Fruit fly (Drosophila melanogaster) whole organism, embryonic: ENCODE measurements around the gene RpS3.

ENCODE experiments used
- B-H1 ChIP-seq: fragments of 200-800 bp; sonication (Bioruptor generic); IDR thresholded peaks from 3 replicates; pipeline ENCODE4 v1.3.6; 2022; ENCODE audit warnings: missing biosample characterization, missing genetic modification characterization
- B-H2 ChIP-seq: fragments of 200-800 bp; sonication (Bioruptor generic); optimal IDR thresholded peaks from 2 replicates; lab custom pipeline; 2018; ENCODE audit warnings: missing biosample characterization, mild to moderate bottlenecking, missing genetic modification characterization
- CG10147 ChIP-seq: fragments of 200-800 bp; sonication (Bioruptor generic); optimal IDR thresholded peaks from 2 replicates; lab custom pipeline; 2019; ENCODE audit warnings: missing biosample characterization, mild to moderate bottlenecking, missing genetic modification characterization, moderate library complexity
- CG10462 ChIP-seq: fragments of 200-800 bp; sonication (Bioruptor generic); optimal IDR thresholded peaks from 2 replicates; lab custom pipeline; 2016; ENCODE audit warnings: missing biosample characterization, missing genetic modification characterization
- CG11093 ChIP-seq: fragments of 200-800 bp; sonication (Bioruptor generic); IDR thresholded peaks from 3 replicates; pipeline ENCODE4 v1.3.6; 2022; ENCODE audit warnings: missing biosample characterization, missing genetic modification characterization
- CG11247 ChIP-seq: fragments of 200-800 bp; sonication (Bioruptor generic); IDR thresholded peaks from 2 replicates; pipeline ENCODE4 v1.3.6; 2022; ENCODE audit warnings: missing biosample characterization, missing genetic modification characterization
- CG12236 ChIP-seq: fragments of 200-800 bp; sonication (Bioruptor generic); optimal IDR thresholded peaks from 2 replicates; lab custom pipeline; 2016; ENCODE audit warnings: missing biosample characterization, missing genetic modification characterization
- CG13296 ChIP-seq: fragments of 200-800 bp; sonication (Bioruptor generic); optimal IDR thresholded peaks from 3 replicates; lab custom pipeline; 2018; ENCODE audit warnings: missing biosample characterization, mild to moderate bottlenecking, missing genetic modification characterization
- CG14667 ChIP-seq: fragments of 200-800 bp; sonication (Bioruptor generic); IDR thresholded peaks from 2 replicates; pipeline ENCODE4 v1.3.6; 2022; ENCODE audit warnings: missing biosample characterization, missing genetic modification characterization
- CG14965 ChIP-seq: fragments of 200-800 bp; sonication (Bioruptor generic); optimal IDR thresholded peaks from 2 replicates; lab custom pipeline; 2016; ENCODE audit warnings: missing biosample characterization, missing genetic modification characterization, borderline replicate concordance
- CG15514 ChIP-seq: fragments of 200-800 bp; sonication (Bioruptor generic); optimal IDR thresholded peaks from 3 replicates; lab custom pipeline; 2017; ENCODE audit warnings: missing biosample characterization, missing genetic modification characterization, mild to moderate bottlenecking, moderate library complexity, missing genetic modification reagents
- CG15601 ChIP-seq: fragments of 200-800 bp; sonication (Bioruptor generic); optimal IDR thresholded peaks from 3 replicates; lab custom pipeline; 2019; ENCODE audit warnings: missing biosample characterization, mild to moderate bottlenecking, missing genetic modification characterization, moderate library complexity
- CG15696 ChIP-seq: fragments of 200-800 bp; sonication (Bioruptor generic); optimal IDR thresholded peaks from 2 replicates; lab custom pipeline; 2019; ENCODE audit warnings: missing biosample characterization, mild to moderate bottlenecking, missing genetic modification characterization, moderate library complexity
- CG1603 ChIP-seq: fragments of 200-800 bp; sonication (Bioruptor generic); optimal IDR thresholded peaks from 2 replicates; lab custom pipeline; 2019; ENCODE audit warnings: missing biosample characterization, mild to moderate bottlenecking, missing genetic modification characterization, moderate library complexity
- CG1647 ChIP-seq: fragments of 200-800 bp; sonication (Bioruptor generic); optimal IDR thresholded peaks from 3 replicates; lab custom pipeline; 2016; ENCODE audit warnings: missing biosample characterization, missing genetic modification characterization
- CG17359 ChIP-seq: fragments of 200-800 bp; sonication (Bioruptor generic); optimal IDR thresholded peaks from 3 replicates; lab custom pipeline; 2018; ENCODE audit warnings: missing biosample characterization, mild to moderate bottlenecking, missing genetic modification characterization, moderate library complexity
- CG17829 ChIP-seq: fragments of 200-800 bp; optimal IDR thresholded peaks from 2 replicates; lab custom pipeline; 2019; ENCODE audit warnings: missing biosample characterization, mild to moderate bottlenecking, missing genetic modification characterization, moderate library complexity
- CG30403 ChIP-seq: fragments of 200-800 bp; sonication (Bioruptor generic); optimal IDR thresholded peaks from 3 replicates; lab custom pipeline; 2016; ENCODE audit warnings: missing biosample characterization, missing genetic modification characterization
- CG32532 ChIP-seq: fragments of 200-800 bp; sonication (Bioruptor generic); IDR thresholded peaks from 2 replicates; pipeline ENCODE4 v1.3.6; 2022; ENCODE audit warnings: missing biosample characterization, missing genetic modification characterization
- CG3838 ChIP-seq: fragments of 200-800 bp; sonication (Bioruptor generic); optimal IDR thresholded peaks from 3 replicates; lab custom pipeline; 2016; ENCODE audit warnings: missing biosample characterization, missing genetic modification characterization
- CG6272 ChIP-seq: fragments of 200-800 bp; sonication (Bioruptor generic); IDR thresholded peaks from 2 replicates; pipeline ENCODE4 v1.3.6; 2022; ENCODE audit warnings: missing biosample characterization, missing genetic modification characterization
- CG7271 ChIP-seq: fragments of 200-800 bp; sonication (Bioruptor generic); optimal IDR thresholded peaks from 2 replicates; lab custom pipeline; 2018; ENCODE audit warnings: missing biosample characterization, mild to moderate bottlenecking, missing genetic modification characterization, moderate library complexity
- CG8944 ChIP-seq: fragments of 200-800 bp; sonication (Bioruptor generic); optimal IDR thresholded peaks from 3 replicates; lab custom pipeline; 2016; ENCODE audit warnings: missing biosample characterization, missing genetic modification characterization
- Dek ChIP-seq: fragments of 200-800 bp; sonication (Bioruptor generic); optimal IDR thresholded peaks from 3 replicates; lab custom pipeline; 2019; ENCODE audit warnings: missing biosample characterization, mild to moderate bottlenecking, missing genetic modification characterization, moderate library complexity
- Doc2 ChIP-seq: fragments of 200-800 bp; sonication (Bioruptor generic); IDR thresholded peaks from 2 replicates; pipeline ENCODE4 v1.3.6; 2022; ENCODE audit warnings: missing biosample characterization, missing genetic modification characterization
- Drgx ChIP-seq: fragments of 200-800 bp; sonication (Bioruptor generic); IDR thresholded peaks from 2 replicates; pipeline ENCODE4 v1.3.6; 2022; ENCODE audit warnings: missing biosample characterization, missing genetic modification characterization
- Gsc ChIP-seq: fragments of 200-800 bp; sonication (Bioruptor generic); IDR thresholded peaks from 2 replicates; pipeline ENCODE4 v1.3.6; 2022; ENCODE audit warnings: missing biosample characterization, missing genetic modification characterization
- HmgZ ChIP-seq: fragments of 200-800 bp; sonication (Bioruptor generic); optimal IDR thresholded peaks from 2 replicates; lab custom pipeline; 2018; ENCODE audit warnings: missing biosample characterization, mild to moderate bottlenecking, missing genetic modification characterization
- Kr ChIP-seq: fragments of 200-800 bp; sonication (Bioruptor generic); optimal IDR thresholded peaks from 2 replicates; lab custom pipeline; 2017; ENCODE audit warnings: missing biosample characterization, mild to moderate bottlenecking, missing genetic modification characterization
- Lim3 ChIP-seq: fragments of 200-800 bp; sonication (Bioruptor generic); IDR thresholded peaks from 2 replicates; pipeline ENCODE4 v1.3.6; 2022; ENCODE audit warnings: missing biosample characterization, missing genetic modification characterization
- NK7.1 ChIP-seq: fragments of 200-800 bp; sonication (Bioruptor generic); optimal IDR thresholded peaks from 3 replicates; lab custom pipeline; 2016; ENCODE audit warnings: missing biosample characterization, missing genetic modification characterization
- NfI ChIP-seq: fragments of 200-800 bp; sonication (Bioruptor generic); optimal IDR thresholded peaks from 3 replicates; lab custom pipeline; 2018; ENCODE audit warnings: missing biosample characterization, mild to moderate bottlenecking, missing genetic modification characterization, moderate library complexity
- Ssrp ChIP-seq: fragments of 200-800 bp; sonication (Bioruptor generic); optimal IDR thresholded peaks from 2 replicates; lab custom pipeline; 2018; ENCODE audit warnings: missing biosample characterization, mild to moderate bottlenecking, missing genetic modification characterization, moderate library complexity
- crol ChIP-seq: fragments of 200-800 bp; sonication (Bioruptor generic); IDR thresholded peaks from 2 replicates; pipeline ENCODE4 v1.3.6; 2022; ENCODE audit warnings: missing biosample characterization, missing genetic modification characterization
- da ChIP-seq: fragments of 200-800 bp; sonication (Bioruptor generic); optimal IDR thresholded peaks from 2 replicates; lab custom pipeline; 2016; ENCODE audit warnings: missing biosample characterization, missing genetic modification characterization
- emc ChIP-seq: fragments of 200-800 bp; sonication (Bioruptor generic); optimal IDR thresholded peaks from 2 replicates; lab custom pipeline; 2016; ENCODE audit warnings: missing biosample characterization, missing genetic modification characterization
- ems ChIP-seq: fragments of 200-800 bp; sonication (Bioruptor generic); optimal IDR thresholded peaks from 3 replicates; lab custom pipeline; 2016; ENCODE audit warnings: missing biosample characterization, missing genetic modification characterization
- fd96Cb ChIP-seq: fragments of 200-800 bp; sonication (Bioruptor generic); optimal IDR thresholded peaks from 2 replicates; lab custom pipeline; 2018; ENCODE audit warnings: missing biosample characterization, mild to moderate bottlenecking, missing genetic modification characterization, moderate library complexity
- ind ChIP-seq: fragments of 200-800 bp; sonication (Bioruptor generic); optimal IDR thresholded peaks from 3 replicates; lab custom pipeline; 2016; ENCODE audit warnings: missing biosample characterization, missing genetic modification characterization
- nau ChIP-seq: fragments of 200-800 bp; sonication (Bioruptor generic); optimal IDR thresholded peaks from 3 replicates; lab custom pipeline; 2017; ENCODE audit warnings: missing biosample characterization, mild to moderate bottlenecking, missing genetic modification characterization, missing genetic modification reagents
- nom ChIP-seq: fragments of 200-800 bp; sonication (Bioruptor generic); optimal IDR thresholded peaks from 2 replicates; lab custom pipeline; 2017; ENCODE audit warnings: missing biosample characterization, missing genetic modification characterization, mild to moderate bottlenecking, moderate library complexity, missing genetic modification reagents
- pb ChIP-seq: fragments of 200-800 bp; sonication (Bioruptor generic); optimal IDR thresholded peaks from 3 replicates; lab custom pipeline; 2016; ENCODE audit warnings: missing biosample characterization, missing genetic modification characterization
- pho ChIP-seq: fragments of 200-800 bp; sonication (Bioruptor generic); optimal IDR thresholded peaks from 2 replicates; lab custom pipeline; 2016; ENCODE audit warnings: missing biosample characterization, missing genetic modification characterization
- sd ChIP-seq: fragments of 200-800 bp; sonication (Bioruptor generic); optimal IDR thresholded peaks from 3 replicates; lab custom pipeline; 2018; ENCODE audit warnings: missing biosample characterization, mild to moderate bottlenecking, missing genetic modification characterization, moderate library complexity
- sima ChIP-seq: fragments of 200-800 bp; sonication (Bioruptor generic); optimal IDR thresholded peaks from 2 replicates; lab custom pipeline; 2016; ENCODE audit warnings: missing biosample characterization, missing genetic modification characterization
- stc ChIP-seq: fragments of 200-800 bp; sonication (Bioruptor generic); IDR thresholded peaks from 2 replicates; pipeline ENCODE4 v1.3.6; 2022; ENCODE audit warnings: missing biosample characterization, missing genetic modification characterization
- sug ChIP-seq: fragments of 200-800 bp; optimal IDR thresholded peaks from 2 replicates; lab custom pipeline; 2019; ENCODE audit warnings: missing biosample characterization, mild to moderate bottlenecking, missing genetic modification characterization, moderate library complexity
- tap ChIP-seq: fragments of 200-800 bp; optimal IDR thresholded peaks from 3 replicates; lab custom pipeline; 2019; ENCODE audit warnings: missing biosample characterization, mild to moderate bottlenecking, missing genetic modification characterization, moderate library complexity
- tgo ChIP-seq: fragments of 200-800 bp; sonication (Bioruptor generic); IDR thresholded peaks from 3 replicates; pipeline ENCODE4 v1.3.6; 2022; ENCODE audit warnings: missing biosample characterization, missing genetic modification characterization
- unpg ChIP-seq: fragments of 200-800 bp; sonication (Bioruptor generic); optimal IDR thresholded peaks from 3 replicates; lab custom pipeline; 2018; ENCODE audit warnings: missing biosample characterization, mild to moderate bottlenecking, missing genetic modification characterization, moderate library complexity
- vfl ChIP-seq: fragments of 200-800 bp; sonication (Bioruptor generic); optimal IDR thresholded peaks from 2 replicates; lab custom pipeline; 2016; ENCODE audit warnings: missing biosample characterization, missing genetic modification characterization

Gene RpS3

DNA sequence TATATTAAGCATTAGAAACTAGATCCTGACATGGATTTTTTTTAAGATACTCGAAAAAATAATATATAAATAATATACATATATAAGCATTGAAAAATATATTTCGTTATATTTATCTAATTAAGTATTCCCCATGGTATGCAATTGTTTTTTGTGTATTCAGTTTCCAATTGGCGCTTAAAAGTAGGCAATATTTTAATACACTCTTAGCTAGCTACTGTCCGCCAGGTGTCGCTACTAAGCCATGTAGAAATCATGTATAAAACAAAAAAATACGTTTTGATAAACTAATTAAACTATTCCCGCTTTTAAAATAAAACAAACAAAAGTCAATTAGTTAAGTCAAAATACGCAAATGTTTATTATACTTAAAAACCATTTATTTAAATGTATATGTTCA is 27.3 kb upstream of the RpS3 start (continued):
- TF ChIP-seq emc (GFP tag; lab: Kevin White, UChicago), result no peak
- TF ChIP-seq CG32532 (GFP tag; lab: Robert Waterston, UW), result peak; percentile 48; the same call in 1 of the 2 replicates
- TF ChIP-seq HmgZ (tag; lab: Kevin White, UChicago), result peak; percentile 59
- TF ChIP-seq fd96Cb (tag; lab: Kevin White, UChicago), result peak; percentile 35
- no peak for TF ChIP-seq nau (GFP tag; lab: Kevin White, UChicago)
- peak; percentile 11 for TF ChIP-seq Kr (GFP tag; lab: Kevin White, UChicago)
- peak; percentile 60 for TF ChIP-seq CG15601
- no peak for TF ChIP-seq CG8944 (GFP tag; lab: Kevin White, UChicago)
- no peak for TF ChIP-seq da (GFP tag; lab: Kevin White, UChicago)
- peak; percentile 71 for TF ChIP-seq B-H2 (GFP tag; lab: Kevin White, UChicago)
- TF ChIP-seq CG10147 (GFP tag; lab: Kevin White, UChicago), result peak; percentile 12
- no peak; the same call in 2 of the 3 replicates for TF ChIP-seq B-H1 (GFP tag; lab: Robert Waterston, UW)
- no peak for TF ChIP-seq Doc2 (GFP tag; lab: Robert Waterston, UW)
- peak; percentile 53 for TF ChIP-seq tap (tag; lab: Kevin White, UChicago)
- peak; percentile 67 for TF ChIP-seq CG17829 (tag; lab: Kevin White, UChicago)
- no peak for TF ChIP-seq Lim3 (GFP tag; lab: Robert Waterston, UW)
- TF ChIP-seq CG7271 (tag; lab: Kevin White, UChicago), result peak; percentile 37
- no peak for TF ChIP-seq crol (GFP tag; lab: Robert Waterston, UW)
- no peak for TF ChIP-seq Gsc (GFP tag; lab: Robert Waterston, UW)
- peak; percentile 48 for TF ChIP-seq CG10462
- TF ChIP-seq CG14965 (GFP tag; lab: Kevin White, UChicago), result peak; percentile 99
- TF ChIP-seq sug (tag; lab: Kevin White, UChicago), result peak; percentile 13
- TF ChIP-seq stc (GFP tag; lab: Robert Waterston, UW), result peak; percentile 41; the same call in 1 of the 2 replicates
- TF ChIP-seq CG11093, result no peak
- no peak for TF ChIP-seq CG14667
- no peak for TF ChIP-seq Ssrp (tag; lab: Kevin White, UChicago)
- no peak for TF ChIP-seq sd (tag; lab: Kevin White, UChicago)
- TF ChIP-seq nom (GFP tag; lab: Kevin White, UChicago), result no peak
- peak; percentile 13 for TF ChIP-seq pb (GFP tag; lab: Kevin White, UChicago)
- TF ChIP-seq CG13296, result peak; percentile 45
- TF ChIP-seq CG11247 (GFP tag; lab: Robert Waterston, UW), result 0 out of 2 replicates have a peak, but pooled peaks have one; percentile 7
- no peak for TF ChIP-seq Dek
- TF ChIP-seq CG1603 (tag; lab: Kevin White, UChicago), result peak; percentile 38
- TF ChIP-seq CG12236 (GFP tag; lab: Kevin White, UChicago), result peak; percentile 6
- TF ChIP-seq CG17359, result peak; percentile 63
- no peak for TF ChIP-seq pho (GFP tag; lab: Kevin White, UChicago)
- TF ChIP-seq NK7.1, result no peak
- TF ChIP-seq NfI (GFP tag; lab: Kevin White, UChicago), result peak; percentile 77
- peak; percentile 44 for TF ChIP-seq unpg
- TF ChIP-seq tgo (GFP tag; lab: Robert Waterston, UW), result 0 out of 3 replicates have a peak, but pooled peaks have one; percentile 13
- TF ChIP-seq CG30403 (GFP tag; lab: Kevin White, UChicago), result peak; percentile 1
- TF ChIP-seq CG1647 (GFP tag; lab: Kevin White, UChicago), result peak; percentile 1
- peak; percentile 39 for TF ChIP-seq ind
- no peak for TF ChIP-seq vfl
- TF ChIP-seq CG15696, result peak; percentile 74
- no peak for TF ChIP-seq CG6272 (GFP tag; lab: Robert Waterston, UW)
- no peak for TF ChIP-seq sima
- TF ChIP-seq CG15514, result peak; percentile 58
- no peak for TF ChIP-seq CG3838 (GFP tag; lab: Kevin White, UChicago)
- TF ChIP-seq ems (GFP tag; lab: Kevin White, UChicago), result no peak
- no peak for TF ChIP-seq Drgx (GFP tag; lab: Robert Waterston, UW)
